Worm (Caenorhabditis elegans): ENCODE data around the gene lys-1.

lys-1 gene

ce11 chrV:10317294-10317693, 39.6 kb downstream of the lys-1 start, which contains the start of gene asps-1:
asps-1 (minus strand) TSS chrV:10317394.
- no peak for TF ChIP-seq swsn-7 (tag; optimal IDR thresholded peaks at IDR 0.05)
- TF ChIP-seq hlh-17 (GFP tag; optimal IDR thresholded peaks at IDR 0.05; ENCODE audit: borderline replicate concordance), result no peak
- no peak for TF ChIP-seq elt-3 (tag; optimal IDR thresholded peaks at IDR 0.05)
- no peak for TF ChIP-seq pax-3 (tag; optimal IDR thresholded peaks at IDR 0.05)
- no peak for TF ChIP-seq ceh-88 (GFP tag; IDR thresholded peaks at IDR 0.05)
- TF ChIP-seq unc-130 (tag; optimal IDR thresholded peaks at IDR 0.05), result no peak
- TF ChIP-seq pag-3 (tag; optimal IDR thresholded peaks at IDR 0.05; ENCODE audit: borderline replicate concordance, insufficient read depth), result no peak
- no peak for TF ChIP-seq egl-27 (tag; optimal IDR thresholded peaks at IDR 0.05)
- TF ChIP-seq C16A3.4 (tag; optimal IDR thresholded peaks at IDR 0.05), result no peak

ce11 chrV:10319434-10319833, 41.7 kb downstream of the lys-1 start, which contains the start of gene B0024.11:
B0024.11 (minus strand) TSS chrV:10319534.
- no peak for TF ChIP-seq hlh-17 (GFP tag; optimal IDR thresholded peaks at IDR 0.05; ENCODE audit: borderline replicate concordance)
- TF ChIP-seq efl-1 (optimal IDR thresholded peaks at IDR 0.05), result no peak
- peak in 1 of 2 experiments; percentile 70 for TF ChIP-seq efl-1 (GFP tag; optimal IDR thresholded peaks at IDR 0.05 in 1 of 2)

- TF ChIP-seq ets-5 (GFP tag; IDR thresholded peaks at IDR 0.05), result no peak
- TF ChIP-seq unc-62 (GFP tag; optimal IDR thresholded peaks at IDR 0.05), result no peak
- peak; percentile 79 for TF ChIP-seq swsn-7 (tag; optimal IDR thresholded peaks at IDR 0.05)
- peak; percentile 44 for TF ChIP-seq skn-1 (tag; optimal IDR thresholded peaks at IDR 0.05)
- TF ChIP-seq nhr-19 (GFP tag; conservative IDR thresholded peaks at IDR 0.05), result peak; percentile 72
- TF ChIP-seq snpc-4 (tag; optimal IDR thresholded peaks at IDR 0.05), result peak; percentile 5
- TF ChIP-seq ztf-11 (tag; optimal IDR thresholded peaks at IDR 0.05), result peak in 1 of 2 experiments; percentile 86
- TF ChIP-seq nhr-76 (tag; optimal IDR thresholded peaks at IDR 0.05), result no peak
- peak; percentile 12 for TF ChIP-seq Y116A8C.19 (tag; optimal IDR thresholded peaks at IDR 0.05; ENCODE audit: borderline replicate concordance)
- TF ChIP-seq nhr-28 (tag; optimal IDR thresholded peaks at IDR 0.05), result no peak
- TF ChIP-seq nhr-12 (tag; optimal IDR thresholded peaks at IDR 0.05), result no peak
- TF ChIP-seq efl-1 (optimal IDR thresholded peaks at IDR 0.05), result peak; percentile 41 to 70
- TF ChIP-seq efl-1 (GFP tag; optimal IDR thresholded peaks at IDR 0.05 in 1 of 2), result peak; percentile 65 to 95
- peak; percentile 45 for TF ChIP-seq unc-86 (tag; optimal IDR thresholded peaks at IDR 0.05)
- peak; percentile 86 for TF ChIP-seq ceh-90 (tag; optimal IDR thresholded peaks at IDR 0.05)
- TF ChIP-seq egl-13 (tag; optimal IDR thresholded peaks at IDR 0.05), result peak; percentile 77
- TF ChIP-seq efl-3 (GFP tag; optimal IDR thresholded peaks at IDR 0.05), result no peak
- TF ChIP-seq nhr-237 (tag; optimal IDR thresholded peaks at IDR 0.05), result no peak
- TF ChIP-seq mef-2 (tag; optimal IDR thresholded peaks at IDR 0.05), result no peak
- TF ChIP-seq sup-37 (GFP tag; optimal IDR thresholded peaks at IDR 0.05), result no peak
- TF ChIP-seq tlp-1 (tag; optimal IDR thresholded peaks at IDR 0.05), result no peak
- peak; percentile 87 for TF ChIP-seq tbx-2 (tag; optimal IDR thresholded peaks at IDR 0.05)
- TF ChIP-seq lin-15B (tag; optimal IDR thresholded peaks at IDR 0.05), result peak; percentile 30
- TF ChIP-seq unc-30 (tag; optimal IDR thresholded peaks at IDR 0.05), result no peak
- no peak for TF ChIP-seq ama-1 (optimal IDR thresholded peaks at IDR 0.05)
- TF ChIP-seq grh-1 (GFP tag; IDR thresholded peaks at IDR 0.05), result no peak
- peak; percentile 81 for TF ChIP-seq irx-1 (tag; optimal IDR thresholded peaks at IDR 0.05)
- peak; percentile 69 for TF ChIP-seq fkh-8 (tag; optimal IDR thresholded peaks at IDR 0.05)
- TF ChIP-seq C04F5.9 (tag; optimal IDR thresholded peaks at IDR 0.05), result peak; percentile 64
- no peak for TF ChIP-seq ces-1 (GFP tag; optimal IDR thresholded peaks at IDR 0.05)
- peak; percentile 77 for TF ChIP-seq snu-23 (GFP tag; optimal IDR thresholded peaks at IDR 0.05)
- peak; percentile 33 for TF ChIP-seq unc-130 (tag; optimal IDR thresholded peaks at IDR 0.05)
- peak; percentile 19 to 68 (median 38) for TF ChIP-seq ceh-82 (tag; optimal IDR thresholded peaks at IDR 0.05)
- TF ChIP-seq nhr-71 (tag; optimal IDR thresholded peaks at IDR 0.05), result peak; percentile 85
- peak; percentile 81 for TF ChIP-seq nhr-20 (tag; optimal IDR thresholded peaks at IDR 0.05)
- TF ChIP-seq jun-1 (tag; optimal IDR thresholded peaks at IDR 0.05), result peak; percentile 19
- peak; percentile 92 for TF ChIP-seq lir-3 (tag; optimal IDR thresholded peaks at IDR 0.05; ENCODE audit: poor library complexity)
- TF ChIP-seq lsy-2 (tag; optimal IDR thresholded peaks at IDR 0.05), result peak; percentile 54 to 64
- TF ChIP-seq dpl-1 (GFP tag; optimal IDR thresholded peaks at IDR 0.05), result peak; percentile 37 to 62 (median 58)
- TF ChIP-seq pqm-1 (tag; optimal IDR thresholded peaks at IDR 0.05), result no peak
- peak; percentile 60 for TF ChIP-seq blmp-1 (tag; optimal IDR thresholded peaks at IDR 0.05)
Observed at ce11 chrV:10320101-10320761, 42.5 kb downstream of the lys-1 start, which contains the start of the genes gna-1 and B0024.13. gna-1 (minus strand) TSS chrV:10320151. B0024.13 (plus strand) TSS chrV:10320711.
